Worm (Caenorhabditis elegans) whole organism, young adult: ENCODE measurements around the gene R04B5.1.

ENCODE experiments used
- B0035.1 ChIP-seq: sonication (generic microtip); optimal IDR thresholded peaks from 2 replicates; lab custom pipeline; 2016; ENCODE audit warnings: missing genetic modification characterization, mild to moderate bottlenecking, missing compliant biosample characterization, missing genotype, missing genetic modification reagents
- B0261.1 ChIP-seq: sonication (generic microtip); optimal IDR thresholded peaks from 2 replicates; lab custom pipeline; 2016; ENCODE audit warnings: mild to moderate bottlenecking, missing genetic modification characterization, moderate library complexity, missing compliant biosample characterization
- F23B12.7 ChIP-seq: sonication (generic microtip); optimal IDR thresholded peaks from 2 replicates; lab custom pipeline; 2017; ENCODE audit warnings: missing genetic modification characterization, mild to moderate bottlenecking, missing compliant biosample characterization, antibody characterized with exemption, moderate library complexity; ENCODE audit not compliant: insufficient read depth
- F33H1.4 ChIP-seq: fragments of 200-800 bp; sonication (Bioruptor generic); IDR thresholded peaks from 2 replicates; pipeline ENCODE4 v1.3.6; 2022; ENCODE audit warnings: missing genetic modification reagents, missing genetic modification characterization, missing compliant biosample characterization
- F55B11.4 ChIP-seq: sonication (generic microtip); optimal IDR thresholded peaks from 2 replicates; lab custom pipeline; 2016; ENCODE audit warnings: missing compliant biosample characterization, missing genetic modification characterization, borderline replicate concordance; ENCODE audit not compliant: insufficient read depth
- K11D2.4 ChIP-seq: fragments of 200-800 bp; sonication (Bioruptor generic); IDR thresholded peaks from 2 replicates; pipeline ENCODE4 v1.3.6; 2022; ENCODE audit warnings: missing genetic modification reagents, missing genetic modification characterization, missing compliant biosample characterization
- K12H6.12 ChIP-seq: fragments of 200-800 bp; sonication (Bioruptor generic); optimal IDR thresholded peaks from 2 replicates; lab custom pipeline; 2018; ENCODE audit warnings: mild to moderate bottlenecking, missing genetic modification characterization, missing compliant biosample characterization
- T07F8.4 ChIP-seq: sonication (generic microtip); optimal IDR thresholded peaks from 2 replicates; lab custom pipeline; 2016; ENCODE audit warnings: mild to moderate bottlenecking, missing genetic modification characterization, moderate library complexity, missing compliant biosample characterization
- Y53F4B.3 ChIP-seq: fragments of 200-800 bp; sonication (Bioruptor generic); IDR thresholded peaks from 2 replicates; pipeline ENCODE4 v1.3.6; 2022; ENCODE audit warnings: missing genetic modification reagents, missing genetic modification characterization, missing compliant biosample characterization
- Y53G8AR.9 ChIP-seq: fragments of 200-800 bp; sonication (Bioruptor generic); conservative IDR thresholded peaks from 2 replicates; pipeline ENCODE4 v1.3.6; 2022; ENCODE audit warnings: missing genetic modification reagents, missing genetic modification characterization, missing compliant biosample characterization
- Y56A3A.18 ChIP-seq: fragments of 200-800 bp; sonication (Bioruptor generic); IDR thresholded peaks from 2 replicates; pipeline ENCODE4 v1.3.6; 2022; ENCODE audit warnings: missing genetic modification reagents, missing genetic modification characterization, missing compliant biosample characterization
- Y79H2A.3 ChIP-seq: fragments of 200-800 bp; sonication (Bioruptor generic); conservative IDR thresholded peaks from 2 replicates; pipeline ENCODE4 v1.3.6; 2022; ENCODE audit warnings: missing genetic modification reagents, missing genetic modification characterization, missing compliant biosample characterization
- ZK185.1 ChIP-seq: sonication (generic microtip); optimal IDR thresholded peaks from 2 replicates; lab custom pipeline; 2016; ENCODE audit warnings: mild to moderate bottlenecking, missing genetic modification characterization, missing compliant biosample characterization; ENCODE audit not compliant: poor library complexity, severe bottlenecking
- ama-1 ChIP-seq, 3 experiments: fragments of 150-350 bp in 1 of 3; sonication (generic microtip) in 2 of 3; optimal IDR thresholded peaks; 2 replicates each; lab custom pipeline; 2014 to 2018; ENCODE audit warnings: missing biosample characterization in 2 of 3, missing genetic modification characterization in 2 of 3, missing genetic modification reagents in 2 of 3
- atf-7 ChIP-seq: sonication (generic microtip); optimal IDR thresholded peaks from 2 replicates; lab custom pipeline; 2017; ENCODE audit warnings: mild to moderate bottlenecking, missing genetic modification characterization, missing compliant biosample characterization
- athp-1 ChIP-seq: sonication (generic microtip); optimal IDR thresholded peaks from 2 replicates; lab custom pipeline; 2017; ENCODE audit warnings: mild to moderate bottlenecking, missing genetic modification characterization, missing compliant biosample characterization
- attf-3 ChIP-seq: fragments of 200-800 bp; sonication (Bioruptor generic); conservative IDR thresholded peaks from 2 replicates; pipeline ENCODE4 v1.3.6; 2022; ENCODE audit warnings: missing genetic modification reagents, missing genetic modification characterization, missing compliant biosample characterization
- attf-5 ChIP-seq: fragments of 200-800 bp; sonication (Bioruptor generic); optimal IDR thresholded peaks from 2 replicates; lab custom pipeline; 2018; ENCODE audit warnings: mild to moderate bottlenecking, missing genetic modification characterization, missing compliant biosample characterization
- attf-6 ChIP-seq: fragments of 200-800 bp; sonication (Bioruptor generic); IDR thresholded peaks from 2 replicates; pipeline ENCODE4 v1.3.6; 2022; ENCODE audit warnings: missing genetic modification reagents, missing genetic modification characterization, missing compliant biosample characterization
- ceh-100 ChIP-seq: fragments of 200-800 bp; sonication (Bioruptor generic); IDR thresholded peaks from 2 replicates; pipeline ENCODE4 v1.3.6; 2022; ENCODE audit warnings: missing genetic modification reagents, missing genetic modification characterization, missing compliant biosample characterization
- ceh-40 ChIP-seq: fragments of 200-800 bp; sonication (Bioruptor generic); IDR thresholded peaks from 2 replicates; pipeline ENCODE4 v1.3.6; 2022; ENCODE audit warnings: missing genetic modification characterization, missing compliant biosample characterization
- ceh-79 ChIP-seq: sonication (generic microtip); optimal IDR thresholded peaks from 2 replicates; lab custom pipeline; 2017; ENCODE audit warnings: mild to moderate bottlenecking, missing genetic modification characterization, missing compliant biosample characterization
- dpff-1 ChIP-seq: sonication (generic microtip); optimal IDR thresholded peaks from 2 replicates; lab custom pipeline; 2017; ENCODE audit warnings: mild to moderate bottlenecking, missing genetic modification characterization, missing compliant biosample characterization
- dpl-1 ChIP-seq: fragments of 150-350 bp; optimal IDR thresholded peaks from 2 replicates; lab custom pipeline; 2014; ENCODE audit warnings: missing biosample characterization, missing genetic modification reagents, missing genetic modification characterization
- efl-1 ChIP-seq: fragments of 150-350 bp; optimal IDR thresholded peaks from 2 replicates; lab custom pipeline; 2014; ENCODE audit warnings: missing biosample characterization, missing genetic modification reagents, missing genetic modification characterization
- ekl-4 ChIP-seq: fragments of 200-800 bp; sonication (Bioruptor generic); IDR thresholded peaks from 2 replicates; pipeline ENCODE4 v1.3.6; 2022; ENCODE audit warnings: missing genetic modification reagents, missing genetic modification characterization, missing compliant biosample characterization
- hlh-12 ChIP-seq: sonication (generic microtip); optimal IDR thresholded peaks from 2 replicates; lab custom pipeline; 2016; ENCODE audit warnings: missing genetic modification characterization, missing compliant biosample characterization
- let-526 ChIP-seq: fragments of 200-800 bp; sonication (Bioruptor generic); IDR thresholded peaks from 2 replicates; pipeline ENCODE4 v1.3.6; 2022; ENCODE audit warnings: missing genetic modification reagents, missing genetic modification characterization, missing compliant biosample characterization
- lsl-1 ChIP-seq: fragments of 200-800 bp; sonication (Bioruptor generic); optimal IDR thresholded peaks from 2 replicates; lab custom pipeline; 2018; ENCODE audit warnings: mild to moderate bottlenecking, missing genetic modification characterization, moderate library complexity, missing compliant biosample characterization
- madf-8 ChIP-seq: fragments of 200-800 bp; sonication (Bioruptor generic); conservative IDR thresholded peaks from 2 replicates; pipeline ENCODE4 v1.3.6; 2022; ENCODE audit warnings: missing genetic modification reagents, missing genetic modification characterization, missing compliant biosample characterization
- mcd-1 ChIP-seq: fragments of 200-800 bp; sonication (Bioruptor generic); IDR thresholded peaks from 2 replicates; pipeline ENCODE4 v1.3.6; 2022; ENCODE audit warnings: missing genetic modification reagents, missing genetic modification characterization, missing compliant biosample characterization
- mes-4 ChIP-seq: sonication (generic microtip); optimal IDR thresholded peaks from 2 replicates; lab custom pipeline; 2016; ENCODE audit warnings: missing genotype, missing genetic modification characterization, missing compliant biosample characterization
- nhr-90 ChIP-seq: sonication (generic microtip); optimal IDR thresholded peaks from 2 replicates; lab custom pipeline; 2016; ENCODE audit warnings: missing genotype, mild to moderate bottlenecking, missing genetic modification characterization, missing compliant biosample characterization
- pbrm-1 ChIP-seq: fragments of 200-800 bp; sonication (Bioruptor generic); IDR thresholded peaks from 2 replicates; pipeline ENCODE4 v1.3.6; 2022; ENCODE audit warnings: missing genetic modification reagents, missing genetic modification characterization, missing compliant biosample characterization
- rpc-1 ChIP-seq, 2 experiments: fragments of 150-350 bp in 1 of 2; sonication (generic microtip) in 1 of 2; optimal IDR thresholded peaks; 2 replicates each; lab custom pipeline; 2014 to 2018; ENCODE audit warnings: missing biosample characterization in 1 of 2, missing genetic modification characterization in 1 of 2, missing genetic modification reagents in 1 of 2, missing genotype in 1 of 2
- sdz-38 ChIP-seq: sonication (generic microtip); optimal IDR thresholded peaks from 2 replicates; lab custom pipeline; 2016; ENCODE audit warnings: missing genotype, missing genetic modification characterization, missing compliant biosample characterization
- sptf-2 ChIP-seq: fragments of 200-800 bp; sonication (Bioruptor generic); optimal IDR thresholded peaks from 2 replicates; lab custom pipeline; 2018; ENCODE audit warnings: mild to moderate bottlenecking, missing genetic modification characterization, missing compliant biosample characterization
- tbx-9 ChIP-seq: sonication (generic microtip); optimal IDR thresholded peaks from 2 replicates; lab custom pipeline; 2016; ENCODE audit warnings: borderline replicate concordance, missing genetic modification characterization, inconsistent platforms, missing compliant biosample characterization
- unc-130 ChIP-seq: sonication (generic microtip); optimal IDR thresholded peaks from 2 replicates; lab custom pipeline; 2016; ENCODE audit warnings: missing genetic modification reagents, missing genetic modification characterization, missing compliant biosample characterization
- unc-62 ChIP-seq: fragments of 150-350 bp; optimal IDR thresholded peaks from 2 replicates; lab custom pipeline; 2014; ENCODE audit warnings: missing biosample characterization, missing genetic modification reagents, missing genetic modification characterization
- ztf-18 ChIP-seq: sonication (generic microtip); optimal IDR thresholded peaks from 2 replicates; lab custom pipeline; 2016; ENCODE audit warnings: missing genotype, mild to moderate bottlenecking, missing genetic modification characterization, missing compliant biosample characterization
- ztf-26 ChIP-seq: sonication (generic microtip); optimal IDR thresholded peaks from 2 replicates; lab custom pipeline; 2017; ENCODE audit warnings: missing genetic modification characterization, missing compliant biosample characterization
- ztf-28 ChIP-seq: fragments of 200-800 bp; sonication (Bioruptor generic); IDR thresholded peaks from 2 replicates; pipeline ENCODE4 v1.3.6; 2022; ENCODE audit warnings: missing genetic modification reagents, missing genetic modification characterization, missing compliant biosample characterization
- ztf-6 ChIP-seq: fragments of 200-800 bp; sonication (Bioruptor generic); IDR thresholded peaks from 2 replicates; pipeline ENCODE4 v1.3.6; 2022; ENCODE audit warnings: missing genetic modification reagents, missing genetic modification characterization, missing compliant biosample characterization

R04B5.1 gene

DNA sequence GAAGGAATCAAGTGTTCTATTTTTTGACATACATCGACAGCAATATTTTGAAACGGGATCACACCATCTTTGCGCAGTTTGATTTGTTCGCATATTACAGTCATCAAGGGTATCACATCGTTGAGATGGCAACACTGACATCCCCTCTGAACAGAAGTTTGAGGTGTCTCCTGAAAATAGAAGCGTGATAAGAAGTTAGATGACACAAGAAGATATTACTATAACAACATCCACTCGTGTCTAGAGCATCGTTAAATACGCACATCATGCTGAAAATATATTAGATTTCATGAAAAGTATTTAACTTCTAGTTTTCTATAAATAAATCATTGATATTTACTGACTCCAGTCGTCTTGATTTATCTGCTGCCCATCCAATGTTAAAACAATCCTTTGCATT, 5.4 kb downstream of the R04B5.1 start:
- no peak for TF ChIP-seq unc-130 (GFP tag; lab: Kevin White, UChicago)
- TF ChIP-seq dpl-1: no peak
- TF ChIP-seq lsl-1 (GFP tag; lab: Kevin White, UChicago): no peak
- TF ChIP-seq hlh-12 (tag; lab: Kevin White, UChicago): no peak
- TF ChIP-seq rpc-1 (optimal IDR thresholded peaks at IDR 0.05; lab: Kevin White, UChicago): no peak
- no peak for TF ChIP-seq rpc-1 (tag; optimal IDR thresholded peaks at IDR 0.05; lab: Kevin White, UChicago)
- no peak for TF ChIP-seq nhr-90 (tag; lab: Kevin White, UChicago)
- TF ChIP-seq F23B12.7: no peak
- TF ChIP-seq F33H1.4: no peak
- TF ChIP-seq sptf-2: no peak
- no peak for TF ChIP-seq mcd-1
- TF ChIP-seq B0035.1 (tag; lab: Kevin White, UChicago): no peak
- no peak for TF ChIP-seq ceh-40 (GFP tag; lab: Robert Waterston, UW)
- TF ChIP-seq madf-8 (GFP tag; lab: Robert Waterston, UW): no peak
- no peak for TF ChIP-seq unc-62 (GFP tag; lab: Kevin White, UChicago)
- no peak for TF ChIP-seq attf-5 (GFP tag; lab: Kevin White, UChicago)
- no peak for TF ChIP-seq ama-1 (optimal IDR thresholded peaks at IDR 0.05; lab: Kevin White, UChicago)
- no peak for TF ChIP-seq ama-1 (GFP tag; optimal IDR thresholded peaks at IDR 0.05; lab: Kevin White, UChicago)

ce11 chrV:10070541-10070940, 7.6 kb downstream of the R04B5.1 start, which contains the start of gene nhr-192:
TSS of gene nhr-192 (minus strand) at chrV:10070641.
- TF ChIP-seq mes-4 (tag; lab: Kevin White, UChicago): no peak
- no peak for TF ChIP-seq Y53G8AR.9 (GFP tag; lab: Robert Waterston, UW)
- TF ChIP-seq ztf-26: no peak
- no peak for TF ChIP-seq B0261.1 (tag; lab: Kevin White, UChicago)
- TF ChIP-seq pbrm-1: no peak
- TF ChIP-seq nhr-90 (tag; lab: Kevin White, UChicago): no peak
- TF ChIP-seq madf-8 (GFP tag; lab: Robert Waterston, UW): no peak
- no peak for TF ChIP-seq tbx-9 (tag; lab: Kevin White, UChicago)
- no peak for TF ChIP-seq Y56A3A.18 (GFP tag; lab: Robert Waterston, UW)
- TF ChIP-seq ekl-4 (GFP tag; lab: Robert Waterston, UW): no peak
- no peak for TF ChIP-seq ceh-79 (tag; lab: Kevin White, UChicago)
- no peak for TF ChIP-seq ZK185.1 (tag; lab: Kevin White, UChicago)
- TF ChIP-seq atf-7: no peak
- no peak for TF ChIP-seq sdz-38 (tag; lab: Kevin White, UChicago)
- TF ChIP-seq ztf-6 (GFP tag; lab: Robert Waterston, UW): no peak
- TF ChIP-seq Y53F4B.3 (GFP tag; lab: Robert Waterston, UW): no peak
- no peak for TF ChIP-seq unc-62 (GFP tag; lab: Kevin White, UChicago)
- no peak for TF ChIP-seq ztf-18 (tag; lab: Kevin White, UChicago)
- TF ChIP-seq dpff-1 (tag; lab: Kevin White, UChicago): no peak
- no peak for TF ChIP-seq ceh-100 (GFP tag; lab: Robert Waterston, UW)

DNA sequence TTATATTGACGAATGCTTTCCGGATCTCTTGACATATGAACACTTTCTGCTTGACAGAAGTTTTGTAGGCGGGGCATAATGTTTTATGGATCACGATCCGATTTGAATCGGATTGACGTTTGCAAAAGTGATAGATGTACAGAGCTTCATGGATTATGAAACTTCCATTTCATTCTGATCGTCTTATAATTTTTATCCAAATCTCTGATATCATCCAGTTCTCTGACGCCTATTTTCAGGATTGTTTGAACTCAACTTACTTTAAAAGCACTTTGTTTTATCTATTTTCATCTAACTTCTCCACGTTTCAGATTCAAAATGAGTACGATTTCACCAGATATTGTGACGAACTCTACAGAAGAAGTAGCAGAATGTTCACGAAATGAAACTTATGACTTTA, 11.4 kb downstream of the R04B5.1 start, which contains the start of gene npr-39:
Gene npr-39 (plus strand): TSS at position 301 of the 400 bp plus-strand sequence.
- TF ChIP-seq let-526 (GFP tag; lab: Robert Waterston, UW) (no peak), mcd-1 (no peak), attf-6 (GFP tag; lab: Robert Waterston, UW) (no peak), K12H6.12 (tag; lab: Kevin White, UChicago) (no peak), efl-1 (GFP tag; lab: Kevin White, UChicago) (no peak), athp-1 (tag; lab: Kevin White, UChicago) (no peak), madf-8 (GFP tag; lab: Robert Waterston, UW) (no peak), K11D2.4 (GFP tag; lab: Robert Waterston, UW) (no peak), unc-62 (GFP tag; lab: Kevin White, UChicago) (no peak), pbrm-1 (no peak), dpl-1 (no peak), T07F8.4 (tag; lab: Kevin White, UChicago) (no peak), F55B11.4 (tag; lab: Kevin White, UChicago) (no peak), ZK185.1 (tag; lab: Kevin White, UChicago) (no peak), tbx-9 (tag; lab: Kevin White, UChicago) (no peak), ztf-28 (GFP tag; lab: Robert Waterston, UW) (no peak), Y79H2A.3 (GFP tag; lab: Robert Waterston, UW) (no peak), ceh-100 (GFP tag; lab: Robert Waterston, UW) (no peak), attf-3 (no peak), Y53F4B.3 (GFP tag; lab: Robert Waterston, UW) (no peak)
